Worm (Caenorhabditis elegans) whole organism, L4/young adult: ENCODE measurements around the gene ZC239.15.

Experiments
- W03F9.2 ChIP-seq: fragments of 150-350 bp; optimal IDR thresholded peaks from 2 replicates; lab custom pipeline; 2014; ENCODE audit warnings: missing biosample characterization, missing genetic modification characterization
- dao-5 ChIP-seq: sonication (generic microtip); optimal IDR thresholded peaks from 2 replicates; lab custom pipeline; 2016; ENCODE audit warnings: missing genotype, missing genetic modification characterization, moderate library complexity, missing compliant biosample characterization
- him-1 ChIP-seq: sonication (generic microtip); optimal IDR thresholded peaks from 2 replicates; lab custom pipeline; 2016; ENCODE audit warnings: missing genotype, missing genetic modification reagents, missing genetic modification characterization, missing compliant biosample characterization

DNA sequence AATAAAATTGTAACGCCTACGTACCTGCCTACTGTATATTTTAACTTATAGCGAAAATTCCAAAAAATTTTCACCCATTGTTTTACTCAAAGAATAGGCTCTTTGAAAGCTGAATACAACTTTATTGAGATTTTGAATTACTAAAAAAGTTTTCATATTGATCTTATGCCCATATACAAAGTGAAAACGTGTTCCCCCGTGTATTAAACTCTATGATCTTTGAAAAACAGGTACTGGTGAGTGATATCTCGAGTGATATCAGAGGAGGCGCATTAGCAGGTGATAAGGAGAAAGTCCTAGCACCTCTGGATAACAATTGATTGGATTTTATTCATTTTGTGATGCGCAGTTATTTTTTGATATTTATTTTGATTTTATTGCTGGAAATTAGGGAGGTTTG, 15.7 kb upstream of the ZC239.15 start, which contains the start of gene C17F4.3:
- no peak for TF ChIP-seq him-1 (tag; lab: Kevin White, UChicago)
- TF ChIP-seq dao-5 (tag; lab: Kevin White, UChicago) = no peak
- TF ChIP-seq W03F9.2 (tag; lab: Kevin White, UChicago) = no peak
